Worm (Caenorhabditis elegans) whole organism, L4 larva: Measurements from ENCODE around the gene adm-4.

Experiments used
- F26F4.8 ChIP-seq: fragments of 200-800 bp; sonication (Bioruptor generic); conservative IDR thresholded peaks from 2 replicates; pipeline ENCODE4 v1.3.6; 2022; ENCODE audit warnings: missing genetic modification characterization, missing compliant biosample characterization
- Y105C5A.15 ChIP-seq: fragments of 200-800 bp; sonication (Bioruptor generic); IDR thresholded peaks from 2 replicates; pipeline ENCODE4 v1.3.6; 2022; ENCODE audit warnings: missing genetic modification characterization, missing compliant biosample characterization
- Y48G9A.11 ChIP-seq: fragments of 200-800 bp; sonication (Bioruptor generic); IDR thresholded peaks from 2 replicates; pipeline ENCODE4 v1.3.6; 2022; ENCODE audit warnings: missing genetic modification reagents, missing genetic modification characterization, missing compliant biosample characterization
- aha-1 ChIP-seq: fragments of 150-350 bp; peaks from one replicate; lab custom pipeline; 2014; ENCODE audit warnings: missing biosample characterization, missing genetic modification characterization
- aly-2 ChIP-seq: sonication (generic microtip); optimal IDR thresholded peaks from 2 replicates; lab custom pipeline; 2018; ENCODE audit warnings: missing biosample characterization, missing genetic modification characterization
- ceh-28 ChIP-seq: fragments of 150-350 bp; optimal IDR thresholded peaks from 2 replicates; lab custom pipeline; 2014; ENCODE audit warnings: missing biosample characterization, missing genetic modification reagents, missing genetic modification characterization
- ctbp-1 ChIP-seq: fragments of 200-800 bp; sonication (Bioruptor generic); IDR thresholded peaks from 2 replicates; pipeline ENCODE4 v1.3.6; 2022; ENCODE audit warnings: missing genetic modification reagents, missing genetic modification characterization, missing compliant biosample characterization
- daf-16 ChIP-seq, 3 experiments: sonication (generic microtip); optimal IDR thresholded peaks; 2 replicates each; lab custom pipeline; 2016 to 2017; ENCODE audit warnings: missing genetic modification characterization in 3 of 3, missing genetic modification reagents in 3 of 3, mild to moderate bottlenecking in 2 of 3, missing compliant biosample characterization in 2 of 3, missing biosample characterization in 1 of 3, moderate library complexity in 1 of 3
- dmd-8 ChIP-seq: fragments of 200-800 bp; sonication (Bioruptor generic); IDR thresholded peaks from 2 replicates; pipeline ENCODE4 v1.3.6; 2022; ENCODE audit warnings: missing genetic modification characterization, missing compliant biosample characterization
- dpl-1 ChIP-seq: fragments of 150-350 bp; optimal IDR thresholded peaks from 2 replicates; lab custom pipeline; 2014; ENCODE audit warnings: missing biosample characterization, missing genetic modification reagents, missing genetic modification characterization
- duxl-1 ChIP-seq: sonication (generic microtip); optimal IDR thresholded peaks from 2 replicates; lab custom pipeline; 2016; ENCODE audit warnings: mild to moderate bottlenecking, missing genetic modification characterization, moderate library complexity, missing compliant biosample characterization; ENCODE audit not compliant: poor library complexity
- hif-1 ChIP-seq, 2 experiments: sonication (generic microtip); optimal IDR thresholded peaks; 2 replicates each; lab custom pipeline; 2016 to 2017; ENCODE audit warnings: missing compliant biosample characterization in 2 of 2, missing genetic modification characterization in 2 of 2, missing genetic modification reagents in 2 of 2, missing genotype in 2 of 2, mild to moderate bottlenecking in 1 of 2
- hlh-30 ChIP-seq: sonication (generic microtip); optimal IDR thresholded peaks from 2 replicates; lab custom pipeline; 2017; ENCODE audit warnings: antibody characterized with exemption, mild to moderate bottlenecking, missing genetic modification characterization, missing compliant biosample characterization; ENCODE audit not compliant: insufficient read depth
- hmg-1.1 ChIP-seq: fragments of 200-800 bp; sonication (Bioruptor generic); IDR thresholded peaks from 2 replicates; pipeline ENCODE4 v1.3.6; 2022; ENCODE audit warnings: missing genetic modification reagents, missing genetic modification characterization, missing compliant biosample characterization
- madf-9 ChIP-seq: fragments of 200-800 bp; sonication (Bioruptor generic); conservative IDR thresholded peaks from 2 replicates; pipeline ENCODE4 v1.3.6; 2022; ENCODE audit warnings: missing genetic modification reagents, missing genetic modification characterization, missing compliant biosample characterization
- mep-1 ChIP-seq: fragments of 150-350 bp; sonication (generic microtip); optimal IDR thresholded peaks from 3 replicates; lab custom pipeline; 2014; ENCODE audit warnings: missing biosample characterization, missing genetic modification characterization
- mes-2 ChIP-seq: sonication (generic microtip); optimal IDR thresholded peaks from 2 replicates; lab custom pipeline; 2016; ENCODE audit warnings: missing genotype, mild to moderate bottlenecking, missing genetic modification characterization, missing compliant biosample characterization; ENCODE audit not compliant: poor library complexity, severe bottlenecking
- nhr-102 ChIP-seq: sonication (generic microtip); optimal IDR thresholded peaks from 2 replicates; lab custom pipeline; 2016; ENCODE audit warnings: mild to moderate bottlenecking, missing genetic modification characterization, moderate library complexity, missing compliant biosample characterization
- nhr-111 ChIP-seq: fragments of 200-800 bp; sonication (Bioruptor generic); optimal IDR thresholded peaks from 2 replicates; lab custom pipeline; 2018; ENCODE audit warnings: mild to moderate bottlenecking, missing genetic modification characterization, missing compliant biosample characterization
- nhr-28 ChIP-seq: fragments of 150-350 bp; optimal IDR thresholded peaks from 2 replicates; lab custom pipeline; 2014; ENCODE audit warnings: missing biosample characterization, missing genetic modification characterization
- nhr-6 ChIP-seq: fragments of 150-350 bp; optimal IDR thresholded peaks from 2 replicates; lab custom pipeline; 2014; ENCODE audit warnings: missing biosample characterization, missing genetic modification characterization
- php-3 ChIP-seq: fragments of 200-800 bp; sonication (Bioruptor generic); IDR thresholded peaks from 2 replicates; pipeline ENCODE4 v1.3.6; 2022; ENCODE audit warnings: missing genetic modification reagents, missing genetic modification characterization, missing compliant biosample characterization
- rbr-2 ChIP-seq: sonication (generic microtip); optimal IDR thresholded peaks from 2 replicates; lab custom pipeline; 2016; ENCODE audit warnings: missing genotype, missing genetic modification characterization, missing compliant biosample characterization
- skn-1 ChIP-seq: fragments of 150-350 bp; optimal IDR thresholded peaks from 2 replicates; lab custom pipeline; 2014; ENCODE audit warnings: missing biosample characterization, missing genetic modification characterization
- snpc-1.2 ChIP-seq: fragments of 200-800 bp; sonication (Bioruptor generic); IDR thresholded peaks from 2 replicates; pipeline ENCODE4 v1.3.6; 2022; ENCODE audit warnings: missing genetic modification reagents, missing genetic modification characterization, missing compliant biosample characterization
- unc-62 ChIP-seq, 3 experiments: fragments of 150-350 bp in 1 of 3; sonication (generic microtip); optimal IDR thresholded peaks in 2 of 3; peaks in 1 of 3; 1 replicate in 1 of 3; 2 replicates in 2 of 3; lab custom pipeline; 2014 to 2017; ENCODE audit warnings: missing biosample characterization in 3 of 3, missing genetic modification characterization in 3 of 3, missing genetic modification reagents in 3 of 3, missing genotype in 1 of 3
- zfp-3 ChIP-seq: fragments of 200-800 bp; sonication (Bioruptor generic); conservative IDR thresholded peaks from 2 replicates; pipeline ENCODE4 v1.3.6; 2022; ENCODE audit warnings: missing genetic modification reagents, missing genetic modification characterization, missing compliant biosample characterization
- ztf-11 ChIP-seq: fragments of 150-350 bp; optimal IDR thresholded peaks from 2 replicates; lab custom pipeline; 2014; ENCODE audit warnings: missing biosample characterization, missing genetic modification characterization
- ztf-7 ChIP-seq: fragments of 150-350 bp; optimal IDR thresholded peaks from 2 replicates; lab custom pipeline; 2014; ENCODE audit warnings: missing biosample characterization, missing genetic modification characterization

adm-4 gene

ce11 chrX:7798248-7799020, at the start of gene adm-4:
Gene adm-4 (minus strand): TSS chrX:7798298.
- TF ChIP-seq nhr-102 (tag; lab: Kevin White, UChicago) (peak; percentile 12), php-3 (GFP tag; lab: Robert Waterston, UW) (peak; percentile 77), ztf-11 (tag; lab: Kevin White, UChicago) (no peak), nhr-6 (tag; lab: Kevin White, UChicago) (no peak), dpl-1 (peak; percentile 15), madf-9 (GFP tag; lab: Robert Waterston, UW) (peak; percentile 28; the same call in 1 of the 2 replicates), aha-1 (peak; percentile 27), mep-1 (peak; percentile 36), duxl-1 (tag; lab: Kevin White, UChicago) (peak; percentile 15), hif-1 (tag; optimal IDR thresholded peaks at IDR 0.05; lab: Kevin White, UChicago) (peak in 1 of 2 experiments; percentile 79), mes-2 (tag; lab: Kevin White, UChicago) (peak; percentile 97), hmg-1.1 (GFP tag; lab: Robert Waterston, UW) (0 out of 2 replicates have a peak, but pooled peaks have one; percentile 25), zfp-3 (no peak), Y105C5A.15 (no peak), rbr-2 (peak; percentile 39), snpc-1.2 (GFP tag; lab: Robert Waterston, UW) (no peak), hlh-30 (peak; percentile 27), nhr-28 (tag; lab: Kevin White, UChicago) (peak; percentile 15), aly-2 (tag; lab: Kevin White, UChicago) (no peak), ztf-7 (peak; percentile 36), daf-16 (GFP tag; optimal IDR thresholded peaks at IDR 0.05; lab: Kevin White, UChicago) (no peak), daf-16 (tag; optimal IDR thresholded peaks at IDR 0.05; lab: Kevin White, UChicago) (peak; percentile 73)

ce11 chrX:7847413-7847812, 49.3 kb upstream of the adm-4 start, which contains the start of gene C54D2.6:
Gene C54D2.6 (minus strand): TSS chrX:7847513.
- no peak for TF ChIP-seq duxl-1 (tag; lab: Kevin White, UChicago)
- TF ChIP-seq unc-62 (GFP tag; optimal IDR thresholded peaks at IDR 0.05 in 1 of 2; lab: Kevin White, UChicago), result peak in 1 of 2 experiments; percentile 86
- no peak for TF ChIP-seq unc-62 (tag; optimal IDR thresholded peaks at IDR 0.05; lab: Kevin White, UChicago)
- no peak for TF ChIP-seq ceh-28 (tag; lab: Kevin White, UChicago)

- no peak for TF ChIP-seq F26F4.8
- no peak for TF ChIP-seq dmd-8
- TF ChIP-seq skn-1 (tag; lab: Kevin White, UChicago), result no peak
- no peak for TF ChIP-seq dpl-1
- TF ChIP-seq, all 104 proteins: peak for 0
These were observed 44.1 kb upstream of the adm-4 start, which contains the start of gene idpp-11 for ce11 chrX:7842241-7842640. Gene idpp-11 (plus strand): TSS chrX:7842541.

- TF ChIP-seq nhr-6 (tag; lab: Kevin White, UChicago), result no peak
- TF ChIP-seq ctbp-1, result no peak
- peak; percentile 97 for TF ChIP-seq aha-1
- no peak for TF ChIP-seq Y48G9A.11 (GFP tag; lab: Robert Waterston, UW)
- TF ChIP-seq nhr-28 (tag; lab: Kevin White, UChicago), result no peak
These were observed 41.9 kb upstream of the adm-4 start for ce11 chrX:7839989-7840388.

- no peak for TF ChIP-seq nhr-111
- no peak for TF ChIP-seq nhr-6 (tag; lab: Kevin White, UChicago)
- peak in 1 of 2 experiments; percentile 1 for TF ChIP-seq unc-62 (GFP tag; optimal IDR thresholded peaks at IDR 0.05 in 1 of 2; lab: Kevin White, UChicago)
- no peak for TF ChIP-seq unc-62 (tag; optimal IDR thresholded peaks at IDR 0.05; lab: Kevin White, UChicago)
- TF ChIP-seq, all 104 proteins: peak for 1
These were observed 40.5 kb upstream of the adm-4 start, which contains the start of gene nlp-101 for ce11 chrX:7838582-7838981. Gene nlp-101 (plus strand): TSS chrX:7838882.
